Worm (Caenorhabditis elegans): ENCODE results near the gene msp-33.
"Not testable (repeated sequence)": the region's sequence is repeated elsewhere in the genome, so short reads cannot be mapped to it uniquely, and the experiment has no call there.

DNA sequence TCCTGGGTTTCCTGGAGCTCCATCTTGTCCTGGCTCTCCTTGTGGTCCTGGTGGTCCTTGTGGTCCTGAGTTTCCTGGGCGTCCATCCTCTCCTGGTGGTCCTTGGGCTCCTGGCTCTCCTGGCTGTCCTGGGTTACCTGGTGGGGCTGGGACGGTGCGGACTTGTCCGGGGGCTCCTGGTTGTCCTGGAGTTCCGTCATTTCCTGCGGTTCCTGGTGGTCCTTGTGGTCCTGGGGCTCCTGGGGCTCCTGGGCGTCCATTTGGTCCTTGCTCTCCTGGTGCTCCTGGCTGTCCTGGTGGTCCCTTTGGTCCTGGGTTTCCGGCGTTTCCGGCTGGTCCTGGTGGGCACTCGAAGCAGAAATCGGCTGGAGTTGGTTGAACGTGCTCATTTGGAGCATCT is 20.1 kb downstream of the msp-33 start:
- TF ChIP-seq egl-27, nhr-28, mdl-1 (tag; optimal IDR thresholded peaks at IDR 0.05): not testable (repeated sequence)

Data from whole organism, L4 larva.